Worm (Caenorhabditis elegans): Measurements from ENCODE around the gene str-229.

ce11 chrV:3903424-3903823, 1.1 kb upstream of the str-229 start:
- TF ChIP-seq zag-1 (tag; optimal IDR thresholded peaks at IDR 0.05) (no peak), unc-62 (GFP tag; optimal IDR thresholded peaks at IDR 0.05) (no peak), unc-98 (GFP tag; IDR thresholded peaks at IDR 0.05) (no peak), hpl-2 (GFP tag; optimal IDR thresholded peaks at IDR 0.05) (no peak), ceh-90 (tag; optimal IDR thresholded peaks at IDR 0.05) (no peak), nhr-77 (tag; optimal IDR thresholded peaks at IDR 0.05) (no peak), ets-5 (GFP tag; IDR thresholded peaks at IDR 0.05) (no peak)
